Fruit fly (Drosophila melanogaster): ENCODE results near the gene aub.

The aub gene

DNA sequence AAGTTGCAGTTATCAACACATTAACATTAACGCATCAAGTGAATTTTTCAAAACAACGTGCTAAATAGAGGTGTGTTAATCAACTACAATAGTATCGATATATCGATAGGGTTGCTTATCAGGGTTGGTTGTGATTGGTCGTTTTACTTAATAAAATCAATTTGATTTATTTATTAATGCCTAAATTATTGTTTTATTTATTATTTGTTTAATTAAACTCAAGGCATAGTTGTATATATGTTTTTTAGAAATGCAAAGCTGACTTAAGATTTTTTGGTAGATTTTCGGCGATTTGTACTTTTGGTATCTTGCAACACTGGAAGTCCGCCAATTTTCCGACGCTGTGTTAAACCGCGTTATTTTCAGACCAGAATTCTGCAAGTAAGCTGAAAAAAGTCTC is 9.7 kb upstream of the aub start, which contains the start of the genes Art8 and dUTPase (continued):
- TF ChIP-seq Stat92E (GFP tag; optimal IDR thresholded peaks at IDR 0.05) (peak in 1 of 3 experiments; percentile 54), CG15269 (tag; optimal IDR thresholded peaks at IDR 0.05) (peak; percentile 61), CG43689 (GFP tag; IDR thresholded peaks at IDR 0.05) (no peak), nom (GFP tag; optimal IDR thresholded peaks at IDR 0.05) (no peak), CG17829 (tag; optimal IDR thresholded peaks at IDR 0.05) (peak; percentile 79), CG9609 (GFP tag; optimal IDR thresholded peaks at IDR 0.05) (no peak), CG17802 (tag; optimal IDR thresholded peaks at IDR 0.05) (no peak), HHEX (GFP tag; optimal IDR thresholded peaks at IDR 0.05) (peak; percentile 30), sima (GFP tag; optimal IDR thresholded peaks at IDR 0.05) (no peak), CG2202 (tag; optimal IDR thresholded peaks at IDR 0.05) (peak; percentile 49), ab (GFP tag; optimal IDR thresholded peaks at IDR 0.05) (no peak), chif (GFP tag; optimal IDR thresholded peaks at IDR 0.05) (peak in 1 of 2 experiments; percentile 27), odd (GFP tag; optimal IDR thresholded peaks at IDR 0.05) (no peak), CG5953 (GFP tag; IDR thresholded peaks at IDR 0.05) (peak; percentile 63; the same call in 1 of the 2 replicates), CG6765 (GFP tag; optimal IDR thresholded peaks at IDR 0.05) (no peak), TFAM (GFP tag; optimal IDR thresholded peaks at IDR 0.05) (no peak), Myb (GFP tag; optimal IDR thresholded peaks at IDR 0.05) (peak; percentile 80), sr (GFP tag; IDR thresholded peaks at IDR 0.05) (no peak), Chrac-16 (GFP tag; optimal IDR thresholded peaks at IDR 0.05) (peak; percentile 74), Doc3 (GFP tag; IDR thresholded peaks at IDR 0.05; ENCODE audit: partially characterized antibody) (peak; percentile 88), bab2 (GFP tag; optimal IDR thresholded peaks at IDR 0.05) (no peak), E2f2 (GFP tag; IDR thresholded peaks at IDR 0.05) (peak; percentile 89), H2.0 (GFP tag; IDR thresholded peaks at IDR 0.05) (peak; percentile 53), Gsc (GFP tag; IDR thresholded peaks at IDR 0.05) (no peak), Fer2 (tag; optimal IDR thresholded peaks at IDR 0.05) (peak; percentile 40), CG1603 (tag; optimal IDR thresholded peaks at IDR 0.05) (peak; percentile 30), HmgZ (tag; optimal IDR thresholded peaks at IDR 0.05) (peak; percentile 59), tna (GFP tag; IDR thresholded peaks at IDR 0.05; ENCODE audit: partially characterized antibody) (peak; percentile 48; the same call in 1 of the 2 replicates), mirr (GFP tag; optimal IDR thresholded peaks at IDR 0.05) (no peak), CG7556 (GFP tag; optimal IDR thresholded peaks at IDR 0.05) (peak; percentile 63), Ssrp (tag; optimal IDR thresholded peaks at IDR 0.05) (peak; percentile 70), Jarid2 (GFP tag; optimal IDR thresholded peaks at IDR 0.05) (no peak), CG8089 (GFP tag; optimal IDR thresholded peaks at IDR 0.05) (no peak), Ptx1 (GFP tag; IDR thresholded peaks at IDR 0.05) (peak; percentile 83), Nf-YC (tag; optimal IDR thresholded peaks at IDR 0.05) (peak; percentile 91), CG7987 (GFP tag; optimal IDR thresholded peaks at IDR 0.05) (no peak), stc (GFP tag; IDR thresholded peaks at IDR 0.05) (peak; percentile 54; the same call in 1 of the 2 replicates), CG1832 (GFP tag; optimal IDR thresholded peaks at IDR 0.05) (no peak), CG6272 (GFP tag; IDR thresholded peaks at IDR 0.05) (peak; percentile 33), jumu (GFP tag; optimal IDR thresholded peaks at IDR 0.05) (no peak), H15 (GFP tag; IDR thresholded peaks at IDR 0.05) (peak; percentile 35; the same call in 1 of the 3 replicates), CG12659 (GFP tag; optimal IDR thresholded peaks at IDR 0.05) (peak; percentile 90), unc-4 (GFP tag; IDR thresholded peaks at IDR 0.05; ENCODE audit: partially characterized antibody) (peak; percentile 93), ara (GFP tag; IDR thresholded peaks at IDR 0.05) (peak; percentile 73), CG12071 (GFP tag; optimal IDR thresholded peaks at IDR 0.05) (no peak), CG3726 (GFP tag; IDR thresholded peaks at IDR 0.05) (no peak), CG7357 (GFP tag; IDR thresholded peaks at IDR 0.05) (no peak), Neu2 (GFP tag; optimal IDR thresholded peaks at IDR 0.05; ENCODE audit: borderline replicate concordance) (no peak), hkb (optimal IDR thresholded peaks at IDR 0.05) (no peak), hkb (GFP tag; IDR thresholded peaks at IDR 0.05) (peak; percentile 57; the same call in 1 of the 2 replicates), nerfin-2 (GFP tag; IDR thresholded peaks at IDR 0.05; ENCODE audit: partially characterized antibody) (peak; percentile 67)

Data from whole organism, embryonic.